Comparison of ENCODE assay signal across 1 fruit fly cellular context in the genomic region with DNA sequence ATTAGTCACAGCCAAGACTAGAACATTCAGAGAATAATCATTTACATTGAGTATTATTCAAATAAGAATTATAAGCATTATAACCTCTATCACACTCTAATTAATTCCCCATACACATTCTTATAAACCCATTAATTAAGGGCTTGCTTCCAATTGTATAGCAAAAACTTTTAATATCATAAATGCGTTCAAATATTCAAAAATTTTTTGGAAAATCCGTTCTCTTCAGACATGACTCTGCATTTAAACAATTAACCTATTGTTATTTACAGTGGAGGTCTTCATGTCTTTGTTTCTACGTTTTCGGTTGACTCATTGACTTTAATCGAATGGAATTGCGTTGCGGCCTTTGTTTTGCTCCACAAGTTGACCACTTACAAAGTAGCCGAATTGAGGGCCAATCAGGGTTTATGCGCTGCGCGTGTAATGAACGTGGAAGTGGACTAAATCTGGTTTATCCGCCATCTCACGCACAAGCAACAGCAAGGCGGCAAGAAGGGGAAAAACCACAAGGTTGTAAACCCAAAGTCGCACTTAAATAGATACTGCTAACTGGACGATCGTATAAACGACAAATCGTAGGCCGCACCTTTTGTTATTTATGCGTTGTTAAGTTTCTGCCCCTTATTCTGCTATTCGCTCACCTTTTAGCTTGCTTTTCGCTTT.
A peak's percentile ranks its signal among the peaks of the same experiment; 100 is the strongest.
TF ChIP-seq lines count a peak whose summit lies in the region.

No protein-coding gene starts in this region.

TF ChIP-seq in whole organism, embryonic, 481 proteins besides CTCF, POLR2A, EP300 and RAD21 (continued from another document):
- TF ChIP-seq fd96Cb (tag; optimal IDR thresholded peaks at IDR 0.05; lab: Kevin White, UChicago) (no peak), Atf6 (GFP tag; IDR thresholded peaks at IDR 0.05; lab: Robert Waterston, UW) (peak; percentile 79), Dad (GFP tag; optimal IDR thresholded peaks at IDR 0.05; lab: Kevin White, UChicago) (peak; percentile 39), grau (tag; optimal IDR thresholded peaks at IDR 0.05; lab: Kevin White, UChicago) (peak; percentile 58), ash1 (GFP tag; optimal IDR thresholded peaks at IDR 0.05; lab: Kevin White, UChicago) (peak; percentile 34), CG4707 (GFP tag; optimal IDR thresholded peaks at IDR 0.05; lab: Kevin White, UChicago) (no peak), chif (GFP tag; optimal IDR thresholded peaks at IDR 0.05; lab: Kevin White, UChicago) (no peak), Spps (tag; optimal IDR thresholded peaks at IDR 0.05; lab: Kevin White, UChicago) (no peak), CG13287 (GFP tag; IDR thresholded peaks at IDR 0.05; lab: Robert Waterston, UW; ENCODE audit: partially characterized antibody) (no peak), chn (GFP tag; optimal IDR thresholded peaks at IDR 0.05; lab: Kevin White, UChicago) (peak; percentile 34), schlank (tag; optimal IDR thresholded peaks at IDR 0.05; lab: Kevin White, UChicago) (peak; percentile 82), sr (GFP tag; IDR thresholded peaks at IDR 0.05; lab: Robert Waterston, UW) (no peak), maf-S (GFP tag; optimal IDR thresholded peaks at IDR 0.05; lab: Kevin White, UChicago) (no peak), CG18262 (tag; optimal IDR thresholded peaks at IDR 0.05; lab: Kevin White, UChicago) (no peak), CG13424 (tag; optimal IDR thresholded peaks at IDR 0.05; lab: Kevin White, UChicago) (no peak), hb (GFP tag; IDR thresholded peaks at IDR 0.05; lab: Robert Waterston, UW; ENCODE audit: partially characterized antibody) (no peak), CG15269 (tag; optimal IDR thresholded peaks at IDR 0.05; lab: Kevin White, UChicago) (peak; percentile 43), YL-1 (GFP tag; optimal IDR thresholded peaks at IDR 0.05; lab: Kevin White, UChicago) (no peak), Myb (GFP tag; optimal IDR thresholded peaks at IDR 0.05; lab: Kevin White, UChicago) (peak; percentile 22), D19B (GFP tag; optimal IDR thresholded peaks at IDR 0.05; lab: Kevin White, UChicago) (peak; percentile 26), CG31365 (tag; optimal IDR thresholded peaks at IDR 0.05; lab: Kevin White, UChicago) (peak; percentile 28), btn (GFP tag; optimal IDR thresholded peaks at IDR 0.05; lab: Kevin White, UChicago) (no peak), disco-r (GFP tag; optimal IDR thresholded peaks at IDR 0.05; lab: Kevin White, UChicago) (no peak), pho (GFP tag; optimal IDR thresholded peaks at IDR 0.05; lab: Kevin White, UChicago) (peak; percentile 61), CG10654 (GFP tag; optimal IDR thresholded peaks at IDR 0.05; lab: Kevin White, UChicago) (no peak), CG3838 (GFP tag; optimal IDR thresholded peaks at IDR 0.05; lab: Kevin White, UChicago) (no peak), mam (GFP tag; optimal IDR thresholded peaks at IDR 0.05; lab: Kevin White, UChicago) (peak; percentile 40), gem (tag; optimal IDR thresholded peaks at IDR 0.05; lab: Kevin White, UChicago) (peak; percentile 39), chinmo (GFP tag; IDR thresholded peaks at IDR 0.05; lab: Robert Waterston, UW; ENCODE audit: partially characterized antibody) (peak; percentile 88; the same call in 3 of the 4 replicates), CG4328 (GFP tag; optimal IDR thresholded peaks at IDR 0.05; lab: Kevin White, UChicago) (no peak), pros (GFP tag; optimal IDR thresholded peaks at IDR 0.05; lab: Kevin White, UChicago) (no peak), Oaz (GFP tag; IDR thresholded peaks at IDR 0.05; lab: Robert Waterston, UW) (no peak), Tbp (GFP tag; optimal IDR thresholded peaks at IDR 0.05; lab: Kevin White, UChicago) (no peak), aop (GFP tag; IDR thresholded peaks at IDR 0.05; lab: Robert Waterston, UW) (no peak), B-H1 (GFP tag; IDR thresholded peaks at IDR 0.05; lab: Robert Waterston, UW) (peak; percentile 30; the same call in 1 of the 3 replicates), org-1 (GFP tag; optimal IDR thresholded peaks at IDR 0.05; lab: Kevin White, UChicago) (no peak), H15 (GFP tag; IDR thresholded peaks at IDR 0.05; lab: Robert Waterston, UW) (no peak), seq (GFP tag; IDR thresholded peaks at IDR 0.05; lab: Robert Waterston, UW) (peak; percentile 69), D19A (tag; optimal IDR thresholded peaks at IDR 0.05; lab: Kevin White, UChicago) (no peak), salm (tag; optimal IDR thresholded peaks at IDR 0.05; lab: Kevin White, UChicago) (no peak), PHDP (tag; optimal IDR thresholded peaks at IDR 0.05; lab: Kevin White, UChicago) (peak; percentile 55), vnd (GFP tag; IDR thresholded peaks at IDR 0.05; lab: Robert Waterston, UW; ENCODE audit: partially characterized antibody) (no peak), luna (GFP tag; optimal IDR thresholded peaks at IDR 0.05; lab: Kevin White, UChicago) (no peak), crol (GFP tag; IDR thresholded peaks at IDR 0.05; lab: Robert Waterston, UW) (peak; percentile 35), Xbp1 (GFP tag; optimal IDR thresholded peaks at IDR 0.05; lab: Kevin White, UChicago) (peak; percentile 16), CG8924 (tag; optimal IDR thresholded peaks at IDR 0.05; lab: Kevin White, UChicago) (no peak), CG10274 (GFP tag; optimal IDR thresholded peaks at IDR 0.05; lab: Kevin White, UChicago) (no peak), otp (GFP tag; IDR thresholded peaks at IDR 0.05; lab: Robert Waterston, UW) (0 out of 3 replicates have a peak, but pooled peaks have one; percentile 40), CG13624 (GFP tag; optimal IDR thresholded peaks at IDR 0.05; lab: Kevin White, UChicago) (peak; percentile 88), ind (GFP tag; optimal IDR thresholded peaks at IDR 0.05; lab: Kevin White, UChicago) (peak; percentile 29), Abd-B (GFP tag; optimal IDR thresholded peaks at IDR 0.05; lab: Kevin White, UChicago) (peak; percentile 51), cwo (GFP tag; optimal IDR thresholded peaks at IDR 0.05; lab: Kevin White, UChicago) (peak; percentile 53), Rx (GFP tag; IDR thresholded peaks at IDR 0.05; lab: Robert Waterston, UW) (peak; percentile 33), CG15696 (tag; optimal IDR thresholded peaks at IDR 0.05; lab: Kevin White, UChicago) (peak; percentile 19), ranshi (GFP tag; IDR thresholded peaks at IDR 0.05; lab: Robert Waterston, UW) (peak; percentile 63; the same call in 1 of the 2 replicates), trh (GFP tag; optimal IDR thresholded peaks at IDR 0.05; lab: Kevin White, UChicago) (no peak), CG11093 (GFP tag; IDR thresholded peaks at IDR 0.05; lab: Robert Waterston, UW) (0 out of 3 replicates have a peak, but pooled peaks have one; percentile 16), CG15479 (GFP tag; optimal IDR thresholded peaks at IDR 0.05; lab: Kevin White, UChicago) (no peak), Xrp1 (GFP tag; IDR thresholded peaks at IDR 0.05; lab: Robert Waterston, UW) (peak; percentile 27; the same call in 1 of the 2 replicates), tup (GFP tag; optimal IDR thresholded peaks at IDR 0.05; lab: Kevin White, UChicago) (no peak), CG14441 (GFP tag; IDR thresholded peaks at IDR 0.05; lab: Robert Waterston, UW) (peak; percentile 62), Sry-δ (GFP tag; optimal IDR thresholded peaks at IDR 0.05; lab: Kevin White, UChicago) (no peak), CG2712 (tag; optimal IDR thresholded peaks at IDR 0.05; lab: Kevin White, UChicago) (no peak), CG2875 (GFP tag; optimal IDR thresholded peaks at IDR 0.05; lab: Kevin White, UChicago) (no peak), slp2 (GFP tag; optimal IDR thresholded peaks at IDR 0.05; lab: Kevin White, UChicago) (no peak), Drgx (GFP tag; IDR thresholded peaks at IDR 0.05; lab: Robert Waterston, UW) (peak; percentile 50; the same call in 1 of the 2 replicates), gro (GFP tag; optimal IDR thresholded peaks at IDR 0.05; lab: Kevin White, UChicago) (peak; percentile 64), Camta (GFP tag; optimal IDR thresholded peaks at IDR 0.05; lab: Kevin White, UChicago) (no peak), CG2120 (GFP tag; optimal IDR thresholded peaks at IDR 0.05; lab: Kevin White, UChicago) (peak; percentile 76), caup (GFP tag; optimal IDR thresholded peaks at IDR 0.05; lab: Kevin White, UChicago; ENCODE audit: severe bottlenecking) (peak; percentile 76), CG34376 (GFP tag; optimal IDR thresholded peaks at IDR 0.05; lab: Kevin White, UChicago) (peak; percentile 55), Dfd (GFP tag; optimal IDR thresholded peaks at IDR 0.05; lab: Kevin White, UChicago) (no peak), Lhr (GFP tag; optimal IDR thresholded peaks at IDR 0.05; lab: Kevin White, UChicago) (no peak), CG7372 (GFP tag; IDR thresholded peaks at IDR 0.05; lab: Robert Waterston, UW) (peak; percentile 29; the same call in 1 of the 2 replicates), crc (GFP tag; optimal IDR thresholded peaks at IDR 0.05; lab: Kevin White, UChicago) (peak; percentile 8), CG17359 (tag; optimal IDR thresholded peaks at IDR 0.05; lab: Kevin White, UChicago) (peak; percentile 40), CG10462 (GFP tag; optimal IDR thresholded peaks at IDR 0.05; lab: Kevin White, UChicago) (no peak), sens (GFP tag; lab: Kevin White, UChicago) (peak; percentile 84), CG3726 (GFP tag; IDR thresholded peaks at IDR 0.05; lab: Robert Waterston, UW) (no peak), CG8089 (GFP tag; optimal IDR thresholded peaks at IDR 0.05; lab: Kevin White, UChicago) (no peak), eyg (GFP tag; optimal IDR thresholded peaks at IDR 0.05; lab: Kevin White, UChicago) (no peak), h (optimal IDR thresholded peaks at IDR 0.05; lab: Kevin White, UChicago) (no peak), toy (GFP tag; IDR thresholded peaks at IDR 0.05; lab: Robert Waterston, UW) (peak; percentile 56; the same call in 1 of the 2 replicates), CG3163 (GFP tag; optimal IDR thresholded peaks at IDR 0.05; lab: Kevin White, UChicago) (peak; percentile 9), HmgZ (tag; optimal IDR thresholded peaks at IDR 0.05; lab: Kevin White, UChicago) (peak; percentile 81), CG16815 (GFP tag; optimal IDR thresholded peaks at IDR 0.05; lab: Kevin White, UChicago) (no peak), Dip3 (GFP tag; optimal IDR thresholded peaks at IDR 0.05; lab: Kevin White, UChicago) (peak; percentile 31), Hr78 (GFP tag; optimal IDR thresholded peaks at IDR 0.05; lab: Kevin White, UChicago) (no peak), CG10979 (tag; optimal IDR thresholded peaks at IDR 0.05; lab: Kevin White, UChicago) (no peak), bowl (GFP tag; IDR thresholded peaks at IDR 0.05; lab: Robert Waterston, UW) (no peak), Nf-YA (GFP tag; IDR thresholded peaks at IDR 0.05; lab: Robert Waterston, UW) (no peak), CG13775 (GFP tag; optimal IDR thresholded peaks at IDR 0.05; lab: Kevin White, UChicago) (no peak), Stat92E (GFP tag; optimal IDR thresholded peaks at IDR 0.05; lab: Kevin White, UChicago) (no peak), NC2β (GFP tag; optimal IDR thresholded peaks at IDR 0.05; lab: Kevin White, UChicago) (peak; percentile 7), pum (GFP tag; optimal IDR thresholded peaks at IDR 0.05; lab: Kevin White, UChicago) (peak; percentile 24), CG3281 (GFP tag; optimal IDR thresholded peaks at IDR 0.05; lab: Kevin White, UChicago) (peak; percentile 54), CG1792 (GFP tag; optimal IDR thresholded peaks at IDR 0.05; lab: Kevin White, UChicago) (peak; percentile 40)
